Worm (Caenorhabditis elegans) whole organism, mixed stage, embryonic: ENCODE results near the gene B0284.3.

Experiments used
- bed-3 ChIP-seq: fragments of 200-800 bp; sonication (Bioruptor generic); optimal IDR thresholded peaks from 3 replicates; lab custom pipeline; 2018; ENCODE audit warnings: mild to moderate bottlenecking, missing genetic modification characterization, moderate library complexity, missing compliant biosample characterization
- ceh-39 ChIP-seq: fragments of 150-350 bp; optimal IDR thresholded peaks from 2 replicates; lab custom pipeline; 2014; ENCODE audit warnings: missing biosample characterization, missing genetic modification characterization
- ceh-43 ChIP-seq: fragments of 200-800 bp; sonication (Bioruptor generic); optimal IDR thresholded peaks from 2 replicates; lab custom pipeline; 2018; ENCODE audit warnings: mild to moderate bottlenecking, missing genetic modification characterization, moderate library complexity, missing compliant biosample characterization
- ces-1 ChIP-seq: fragments of 150-350 bp; optimal IDR thresholded peaks from 2 replicates; lab custom pipeline; 2014; ENCODE audit warnings: missing biosample characterization, missing genetic modification reagents, missing genetic modification characterization
- cnd-1 ChIP-seq: fragments of 200-800 bp; sonication (Bioruptor generic); optimal IDR thresholded peaks from 2 replicates; lab custom pipeline; 2018; ENCODE audit warnings: mild to moderate bottlenecking, missing genetic modification characterization, missing compliant biosample characterization
- elt-1 ChIP-seq: sonication (generic microtip); optimal IDR thresholded peaks from 2 replicates; lab custom pipeline; 2017; ENCODE audit warnings: missing genetic modification characterization, mild to moderate bottlenecking, missing compliant biosample characterization, antibody characterized with exemption, moderate library complexity, borderline replicate concordance; ENCODE audit not compliant: insufficient read depth
- elt-3 ChIP-seq: fragments of 150-350 bp; optimal IDR thresholded peaks from 2 replicates; lab custom pipeline; 2014; ENCODE audit warnings: missing biosample characterization, missing genetic modification characterization
- ham-2 ChIP-seq: fragments of 200-800 bp; sonication (Bioruptor generic); optimal IDR thresholded peaks from 2 replicates; lab custom pipeline; 2018; ENCODE audit warnings: mild to moderate bottlenecking, missing genetic modification characterization, missing compliant biosample characterization
- hlh-1 ChIP-seq: fragments of 150-350 bp; optimal IDR thresholded peaks from 2 replicates; lab custom pipeline; 2014; ENCODE audit warnings: missing biosample characterization, missing genetic modification reagents, missing genetic modification characterization
- lin-13 ChIP-seq: fragments of 150-350 bp; optimal IDR thresholded peaks from 2 replicates; lab custom pipeline; 2014; ENCODE audit warnings: missing biosample characterization, missing genetic modification characterization
- lsy-2 ChIP-seq: fragments of 150-350 bp; optimal IDR thresholded peaks from 2 replicates; lab custom pipeline; 2014; ENCODE audit warnings: missing biosample characterization, missing genetic modification characterization
- mep-1 ChIP-seq: fragments of 150-350 bp; optimal IDR thresholded peaks from 2 replicates; lab custom pipeline; 2017; ENCODE audit warnings: missing biosample characterization, missing genetic modification reagents, missing genetic modification characterization, inconsistent platforms
- mls-2 ChIP-seq: sonication (generic microtip); optimal IDR thresholded peaks from 2 replicates; lab custom pipeline; 2016; ENCODE audit warnings: mild to moderate bottlenecking, missing genetic modification characterization, moderate library complexity, missing compliant biosample characterization
- nhr-12 ChIP-seq: fragments of 150-350 bp; optimal IDR thresholded peaks from 2 replicates; lab custom pipeline; 2014; ENCODE audit warnings: missing biosample characterization, missing genetic modification characterization
- nhr-2 ChIP-seq: fragments of 150-350 bp; optimal IDR thresholded peaks from 2 replicates; lab custom pipeline; 2014; ENCODE audit warnings: missing biosample characterization, missing genetic modification characterization
- nhr-237 ChIP-seq: fragments of 150-350 bp; optimal IDR thresholded peaks from 2 replicates; lab custom pipeline; 2014; ENCODE audit warnings: missing biosample characterization, missing genetic modification characterization
- nhr-28 ChIP-seq: fragments of 150-350 bp; optimal IDR thresholded peaks from 2 replicates; lab custom pipeline; 2014; ENCODE audit warnings: missing biosample characterization, missing genetic modification characterization
- nhr-76 ChIP-seq: sonication (generic microtip); optimal IDR thresholded peaks from 2 replicates; lab custom pipeline; 2017; ENCODE audit warnings: missing biosample characterization, missing genetic modification characterization
- sem-2 ChIP-seq: fragments of 200-800 bp; sonication (Bioruptor generic); optimal IDR thresholded peaks from 2 replicates; lab custom pipeline; 2018; ENCODE audit warnings: mild to moderate bottlenecking, missing genetic modification characterization, missing compliant biosample characterization
- snpc-4 ChIP-seq: fragments of 150-350 bp; optimal IDR thresholded peaks from 2 replicates; lab custom pipeline; 2014; ENCODE audit warnings: missing biosample characterization, missing genetic modification characterization
- sptf-1 ChIP-seq: sonication (generic microtip); optimal IDR thresholded peaks from 2 replicates; lab custom pipeline; 2017; ENCODE audit warnings: mild to moderate bottlenecking, missing genetic modification characterization, moderate library complexity, missing compliant biosample characterization
- tbx-8 ChIP-seq: fragments of 200-800 bp; sonication (Bioruptor generic); optimal IDR thresholded peaks from 2 replicates; lab custom pipeline; 2018; ENCODE audit warnings: mild to moderate bottlenecking, missing genetic modification characterization, moderate library complexity, missing compliant biosample characterization
- unc-120 ChIP-seq: sonication (generic microtip); optimal IDR thresholded peaks from 2 replicates; lab custom pipeline; 2017; ENCODE audit warnings: missing genetic modification characterization, missing compliant biosample characterization; ENCODE audit not compliant: poor library complexity, severe bottlenecking
- unc-62 ChIP-seq: fragments of 150-350 bp; optimal IDR thresholded peaks from 2 replicates; lab custom pipeline; 2014; ENCODE audit warnings: missing biosample characterization, missing genetic modification reagents, missing genetic modification characterization
- zip-8 ChIP-seq: fragments of 150-350 bp; optimal IDR thresholded peaks from 2 replicates; lab custom pipeline; 2014; ENCODE audit warnings: missing biosample characterization, missing genetic modification characterization
- ztf-11 ChIP-seq: fragments of 150-350 bp; optimal IDR thresholded peaks from 2 replicates; lab custom pipeline; 2014; ENCODE audit warnings: missing biosample characterization, missing genetic modification characterization

The B0284.3 gene

ce11 chrIII:4412108-4413009 lies 32.7 kb upstream of the B0284.3 start:
- TF ChIP-seq ceh-39 (tag; lab: Kevin White, UChicago) = no peak
- no peak for TF ChIP-seq ztf-11 (tag; lab: Kevin White, UChicago)
- no peak for TF ChIP-seq mls-2 (tag; lab: Kevin White, UChicago)
- no peak for TF ChIP-seq nhr-12 (tag; lab: Kevin White, UChicago)
- TF ChIP-seq nhr-76 (tag; lab: Kevin White, UChicago) = no peak
- TF ChIP-seq ces-1 = peak; percentile 8
- no peak for TF ChIP-seq nhr-28 (tag; lab: Kevin White, UChicago)

ce11 chrIII:4408251-4408650 lies 28.6 kb upstream of the B0284.3 start, which contains the start of gene gpch-1:
Gene gpch-1 (plus strand): TSS chrIII:4408551.
- TF ChIP-seq elt-1 (tag; lab: Kevin White, UChicago) (no peak), ceh-43 (GFP tag; lab: Kevin White, UChicago) (no peak), ztf-11 (tag; lab: Kevin White, UChicago) (no peak), nhr-28 (tag; lab: Kevin White, UChicago) (no peak)

- TF ChIP-seq unc-120 (tag; lab: Kevin White, UChicago) = no peak
- TF ChIP-seq, all 35 proteins: peak for 0
Observed at ce11 chrIII:4407144-4407543, 27.5 kb upstream of the B0284.3 start, which contains the start of gene prdx-3. Gene prdx-3 (plus strand): TSS chrIII:4407444.

- no peak for TF ChIP-seq sem-2 (GFP tag; lab: Kevin White, UChicago)
- TF ChIP-seq nhr-237 (tag; lab: Kevin White, UChicago) = no peak
- TF ChIP-seq nhr-28 (tag; lab: Kevin White, UChicago) = no peak
- no peak for TF ChIP-seq tbx-8 (GFP tag; lab: Kevin White, UChicago)
- no peak for TF ChIP-seq ham-2 (GFP tag; lab: Kevin White, UChicago)
- TF ChIP-seq mls-2 (tag; lab: Kevin White, UChicago) = no peak
- no peak for TF ChIP-seq zip-8 (tag; lab: Kevin White, UChicago)
- no peak for TF ChIP-seq nhr-76 (tag; lab: Kevin White, UChicago)
- no peak for TF ChIP-seq ceh-43 (GFP tag; lab: Kevin White, UChicago)
- no peak for TF ChIP-seq ceh-39 (tag; lab: Kevin White, UChicago)
- TF ChIP-seq ces-1 = no peak
Observed at ce11 chrIII:4405986-4406385, 26.4 kb upstream of the B0284.3 start, which contains the start of gene rnp-4. Gene rnp-4 (plus strand): TSS chrIII:4406286.

DNA sequence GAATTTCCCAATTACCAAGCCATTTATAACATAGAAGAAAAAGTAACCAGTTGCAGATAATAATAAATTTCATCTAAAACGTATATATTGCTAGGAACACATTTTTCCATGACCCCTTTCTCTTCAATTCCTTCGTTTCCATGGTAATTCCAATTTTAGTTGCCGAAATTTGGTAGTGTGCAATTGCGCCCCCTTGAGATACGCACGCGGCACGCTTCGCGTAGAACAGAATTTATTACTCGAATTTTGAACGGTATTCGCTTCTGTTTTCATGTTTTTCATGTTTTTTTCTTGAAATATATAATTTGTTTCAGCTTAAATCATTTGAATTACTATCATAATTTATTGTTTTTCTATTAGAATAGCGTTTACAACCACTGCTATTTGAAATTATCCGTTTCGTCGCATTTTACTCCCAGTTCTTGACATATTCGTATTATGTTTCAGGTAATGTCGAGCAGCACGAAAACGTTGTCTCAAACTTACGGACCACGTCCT lies 24.8 kb upstream of the B0284.3 start, which contains the start of the genes R07E5.17 and snfc-5:
TSS of gene R07E5.17 (minus strand) at position 98 of the 498 bp plus-strand sequence.
TSS of gene snfc-5 (plus strand) at position 448 of the 498 bp plus-strand sequence.
- peak; percentile 78 for TF ChIP-seq unc-120 (tag; lab: Kevin White, UChicago)
- peak; percentile 5 for TF ChIP-seq sptf-1 (tag; lab: Kevin White, UChicago)
- TF ChIP-seq unc-62 = no peak
- peak; percentile 36 for TF ChIP-seq lin-13 (tag; lab: Kevin White, UChicago)
- peak; percentile 69 for TF ChIP-seq lsy-2
- peak; percentile 28 for TF ChIP-seq hlh-1 (tag; lab: Kevin White, UChicago)
- peak; percentile 2 for TF ChIP-seq cnd-1 (tag; lab: Kevin White, UChicago)
- no peak for TF ChIP-seq bed-3 (GFP tag; lab: Kevin White, UChicago)
- peak; percentile 19 for TF ChIP-seq ceh-39 (tag; lab: Kevin White, UChicago)
- TF ChIP-seq mep-1 = peak; percentile 76
- no peak for TF ChIP-seq elt-3
- TF ChIP-seq ces-1 = peak; percentile 24

DNA sequence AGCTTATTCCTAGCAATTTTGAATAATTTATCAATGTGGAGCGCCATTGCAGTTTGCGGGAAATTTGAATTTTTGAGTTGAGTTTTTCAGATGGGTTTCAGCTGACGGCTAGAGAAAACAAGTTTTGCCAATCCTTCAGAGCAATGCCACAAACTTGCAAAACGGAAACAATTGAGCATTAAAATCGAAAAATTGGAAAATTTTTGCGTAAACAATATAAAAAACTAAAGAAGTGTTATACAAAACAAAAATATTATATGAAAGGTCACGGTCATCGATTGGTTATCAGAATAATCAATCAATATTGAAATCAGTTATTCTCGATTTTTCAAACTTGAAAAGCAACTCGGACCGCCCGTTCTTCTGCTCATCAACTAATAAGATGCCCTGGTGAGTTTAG lies 21.5 kb upstream of the B0284.3 start, which contains the start of gene R07E5.15:
TSS of gene R07E5.15 (plus strand) at position 301 of the 400 bp plus-strand sequence.
- TF ChIP-seq snpc-4 (no peak), mep-1 (no peak), unc-120 (tag; lab: Kevin White, UChicago) (no peak), nhr-2 (no peak), cnd-1 (tag; lab: Kevin White, UChicago) (no peak), ceh-39 (tag; lab: Kevin White, UChicago) (no peak), tbx-8 (GFP tag; lab: Kevin White, UChicago) (no peak), ceh-43 (GFP tag; lab: Kevin White, UChicago) (no peak)
- TF ChIP-seq, all 35 proteins: peak for 0
